Worm (Caenorhabditis elegans): ENCODE measurements around the gene nas-4.

Gene nas-4

DNA sequence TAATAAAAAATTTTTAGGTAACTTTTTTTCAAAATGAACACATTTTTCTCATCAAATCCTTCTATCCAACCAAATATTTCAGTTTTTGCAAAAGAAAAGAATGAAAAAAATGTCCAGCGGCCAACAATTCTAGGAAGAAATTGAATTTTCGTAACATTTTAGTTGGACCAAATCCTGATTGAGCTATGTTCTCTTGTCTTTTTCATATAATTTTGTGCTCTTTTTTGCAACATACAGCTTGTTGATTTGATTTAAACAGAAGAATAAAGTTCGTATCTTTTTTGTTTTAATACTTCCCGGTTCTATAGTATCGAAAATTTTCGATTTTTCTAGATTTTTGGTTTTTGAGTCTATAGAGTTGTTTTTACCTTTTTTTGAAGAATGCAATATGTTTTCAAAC lies 16.0 kb downstream of the nas-4 start:
- TF ChIP-seq aptf-2 (GFP tag; conservative IDR thresholded peaks at IDR 0.05) = no peak
- TF ChIP-seq ztf-22 (GFP tag; optimal IDR thresholded peaks at IDR 0.05) = no peak
- no peak for TF ChIP-seq Y56A3A.18 (GFP tag; IDR thresholded peaks at IDR 0.05)
- TF ChIP-seq snpc-1.1 (tag; optimal IDR thresholded peaks at IDR 0.05; ENCODE audit: insufficient read depth) = no peak
- TF ChIP-seq hsf-1 (GFP tag; IDR thresholded peaks at IDR 0.05) = no peak
- TF ChIP-seq Y53G8AR.9 (GFP tag; conservative IDR thresholded peaks at IDR 0.05) = no peak
- TF ChIP-seq egl-18 (GFP tag; IDR thresholded peaks at IDR 0.05) = no peak
- no peak for TF ChIP-seq pbrm-1 (GFP tag; IDR thresholded peaks at IDR 0.05)
- TF ChIP-seq K11D2.4 (GFP tag; IDR thresholded peaks at IDR 0.05) = no peak
- TF ChIP-seq B0035.1 (tag; optimal IDR thresholded peaks at IDR 0.05) = no peak
- no peak for TF ChIP-seq F33H1.4 (GFP tag; IDR thresholded peaks at IDR 0.05)
- no peak for TF ChIP-seq egrh-3 (GFP tag; IDR thresholded peaks at IDR 0.05)
- TF ChIP-seq F52B5.7 (tag; optimal IDR thresholded peaks at IDR 0.05) = no peak
- no peak for TF ChIP-seq bed-2 (GFP tag; IDR thresholded peaks at IDR 0.05)
- no peak for TF ChIP-seq C17E4.6 (GFP tag; IDR thresholded peaks at IDR 0.05)

ce11 chrIII:6398124-6398523 lies 17.3 kb downstream of the nas-4 start:
- TF ChIP-seq die-1 (tag; optimal IDR thresholded peaks at IDR 0.05) (no peak), ztf-26 (tag; optimal IDR thresholded peaks at IDR 0.05) (no peak), fkh-3 (tag; optimal IDR thresholded peaks at IDR 0.05) (no peak), ceh-27 (GFP tag; optimal IDR thresholded peaks at IDR 0.05) (no peak), T26A5.8 (tag; optimal IDR thresholded peaks at IDR 0.05) (no peak), nfya-1 (tag; optimal IDR thresholded peaks at IDR 0.05; ENCODE audit: borderline replicate concordance, insufficient read depth) (no peak), F57A8.1 (GFP tag; optimal IDR thresholded peaks at IDR 0.05) (no peak), F37B4.10 (GFP tag; IDR thresholded peaks at IDR 0.05) (no peak), tlf-1 (GFP tag; optimal IDR thresholded peaks at IDR 0.05) (no peak), ceh-58 (GFP tag; IDR thresholded peaks at IDR 0.05) (no peak), lsl-1 (GFP tag; optimal IDR thresholded peaks at IDR 0.05) (no peak), lag-1 (GFP tag; IDR thresholded peaks at IDR 0.05) (no peak), Y79H2A.3 (GFP tag; conservative IDR thresholded peaks at IDR 0.05) (no peak)

- TF ChIP-seq B0336.3 (GFP tag; IDR thresholded peaks at IDR 0.05) = no peak
- no peak for TF ChIP-seq F57C9.4 (tag; optimal IDR thresholded peaks at IDR 0.05)
- no peak for TF ChIP-seq B0035.1 (tag; optimal IDR thresholded peaks at IDR 0.05)
- TF ChIP-seq fkh-3 (tag; optimal IDR thresholded peaks at IDR 0.05) = no peak
- TF ChIP-seq ztf-25 (GFP tag; IDR thresholded peaks at IDR 0.05) = no peak
- no peak for TF ChIP-seq ZK185.1 (tag; optimal IDR thresholded peaks at IDR 0.05; ENCODE audit: poor library complexity, severe bottlenecking)
- no peak for TF ChIP-seq pha-4 (tag; optimal IDR thresholded peaks at IDR 0.05)
- peak; percentile 10 for TF ChIP-seq tlf-1 (GFP tag; optimal IDR thresholded peaks at IDR 0.05)
- no peak for TF ChIP-seq bed-2 (GFP tag; IDR thresholded peaks at IDR 0.05)
- no peak for TF ChIP-seq rec-8 (tag; optimal IDR thresholded peaks at IDR 0.05)
- no peak for TF ChIP-seq ztf-3 (GFP tag; optimal IDR thresholded peaks at IDR 0.05)
- TF ChIP-seq nhr-179 (tag; optimal IDR thresholded peaks at IDR 0.05) = no peak
- TF ChIP-seq hsf-1 (GFP tag; IDR thresholded peaks at IDR 0.05) = no peak
- no peak for TF ChIP-seq ama-1 (optimal IDR thresholded peaks at IDR 0.05)
- TF ChIP-seq ama-1 (GFP tag; optimal IDR thresholded peaks at IDR 0.05) = no peak
- TF ChIP-seq attf-3 (GFP tag; conservative IDR thresholded peaks at IDR 0.05) = no peak
- TF ChIP-seq ekl-4 (GFP tag; IDR thresholded peaks at IDR 0.05) = no peak
- no peak for TF ChIP-seq sptf-2 (GFP tag; optimal IDR thresholded peaks at IDR 0.05)
- TF ChIP-seq F33H1.4 (GFP tag; IDR thresholded peaks at IDR 0.05) = no peak
- TF ChIP-seq hmg-1.2 (GFP tag; IDR thresholded peaks at IDR 0.05) = no peak
- TF ChIP-seq ztf-26 (tag; optimal IDR thresholded peaks at IDR 0.05) = no peak
- no peak for TF ChIP-seq somi-1 (GFP tag; optimal IDR thresholded peaks at IDR 0.05)
- TF ChIP-seq hmg-20 (GFP tag; IDR thresholded peaks at IDR 0.05) = no peak
- TF ChIP-seq let-607 (tag; optimal IDR thresholded peaks at IDR 0.05) = peak in 1 of 2 experiments; percentile 45
- no peak for TF ChIP-seq rcor-1 (GFP tag; IDR thresholded peaks at IDR 0.05)
- no peak for TF ChIP-seq F10E7.11 (tag; optimal IDR thresholded peaks at IDR 0.05)
- no peak for TF ChIP-seq ztf-22 (GFP tag; optimal IDR thresholded peaks at IDR 0.05)
These were observed 19.1 kb downstream of the nas-4 start for ce11 chrIII:6396381-6396780.
